Fruit fly (Drosophila melanogaster) whole organism, pupa: Measurements from ENCODE around the gene CG17472.

Experiments
- CG10348 ChIP-seq: fragments of 200-800 bp; sonication (Bioruptor generic); IDR thresholded peaks from 2 replicates; pipeline ENCODE4 v1.3.6; 2022; ENCODE audit warnings: missing biosample characterization, missing genetic modification characterization
- CG12605 ChIP-seq: fragments of 200-800 bp; sonication (Bioruptor generic); IDR thresholded peaks from 2 replicates; pipeline ENCODE4 v1.3.6; 2022; ENCODE audit warnings: missing biosample characterization, missing genetic modification characterization
- CG13204 ChIP-seq: fragments of 200-800 bp; sonication (Bioruptor generic); optimal IDR thresholded peaks from 2 replicates; lab custom pipeline; 2018; ENCODE audit warnings: missing biosample characterization, mild to moderate bottlenecking, missing genetic modification characterization, moderate library complexity
- CG32121 ChIP-seq: fragments of 200-800 bp; sonication (Bioruptor generic); IDR thresholded peaks from 2 replicates; pipeline ENCODE4 v1.3.6; 2022; ENCODE audit warnings: missing biosample characterization, missing genetic modification characterization
- CG34367 ChIP-seq: fragments of 200-800 bp; sonication (Bioruptor generic); optimal IDR thresholded peaks from 2 replicates; lab custom pipeline; 2018; ENCODE audit warnings: missing biosample characterization, mild to moderate bottlenecking, missing genetic modification characterization
- CG4496 ChIP-seq: fragments of 200-800 bp; sonication (Bioruptor generic); IDR thresholded peaks from 3 replicates; pipeline ENCODE4 v1.3.6; 2022; ENCODE audit warnings: missing biosample characterization, missing genetic modification characterization
- CG9948 ChIP-seq: fragments of 200-800 bp; sonication (Bioruptor generic); optimal IDR thresholded peaks from 2 replicates; lab custom pipeline; 2018; ENCODE audit warnings: missing biosample characterization, mild to moderate bottlenecking, missing genetic modification characterization, moderate library complexity
- EcR ChIP-seq: fragments of 200-800 bp; sonication (Bioruptor generic); optimal IDR thresholded peaks from 3 replicates; lab custom pipeline; 2019; ENCODE audit warnings: missing biosample characterization, missing genetic modification characterization, mild to moderate bottlenecking, moderate library complexity, missing genetic modification reagents
- Pif1A ChIP-seq: fragments of 200-800 bp; sonication (Bioruptor generic); optimal IDR thresholded peaks from 3 replicates; lab custom pipeline; 2016; ENCODE audit warnings: missing biosample characterization, missing genetic modification characterization

DNA sequence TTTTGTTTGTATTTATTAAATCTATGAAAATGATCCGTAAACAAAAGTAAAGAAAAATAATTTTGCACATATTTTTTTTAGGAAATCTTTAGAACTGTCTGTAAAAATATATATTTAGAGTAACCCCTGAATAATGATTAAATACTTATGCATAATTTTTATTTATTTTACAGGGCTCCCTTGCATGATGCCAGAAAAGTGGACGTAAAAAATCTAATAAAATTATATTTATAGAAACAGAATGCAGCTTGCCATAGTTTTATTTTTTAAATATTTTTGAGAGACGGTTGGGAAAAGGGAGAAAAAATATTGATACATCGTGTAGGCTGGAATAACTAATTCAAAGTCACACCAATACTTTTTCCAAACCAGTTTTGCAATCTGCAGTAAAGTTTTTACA, 14.3 kb downstream of the CG17472 start, which contains the start of gene CG18810:
- TF ChIP-seq Pif1A (GFP tag; lab: Kevin White, UChicago): no peak
- no peak for TF ChIP-seq CG9948 (tag; lab: Kevin White, UChicago)
- TF ChIP-seq CG13204: no peak
- TF ChIP-seq CG34367 (tag; lab: Kevin White, UChicago): no peak
- TF ChIP-seq CG4496: no peak
- TF ChIP-seq CG12605: no peak
- TF ChIP-seq CG32121 (GFP tag; lab: Robert Waterston, UW): no peak
- no peak for TF ChIP-seq EcR (GFP tag; lab: Kevin White, UChicago)
- TF ChIP-seq CG10348 (GFP tag; lab: Robert Waterston, UW): no peak
